Worm (Caenorhabditis elegans): ENCODE data around the gene C49G7.13.

The C49G7.13 gene

ce11 chrV:4043632-4044031 lies 7.7 kb downstream of the C49G7.13 start, which contains the start of gene phat-3:
Gene phat-3, plus strand, starts transcription at chrV:4043932.
- TF ChIP-seq lin-38 (GFP tag; IDR thresholded peaks at IDR 0.05) = no peak

- TF ChIP-seq php-3 (GFP tag; IDR thresholded peaks at IDR 0.05) (no peak), snpc-4 (tag; optimal IDR thresholded peaks at IDR 0.05) (no peak), dmd-9 (GFP tag; IDR thresholded peaks at IDR 0.05) (no peak), nhr-41 (GFP tag; IDR thresholded peaks at IDR 0.05) (no peak), ceh-20 (GFP tag; IDR thresholded peaks at IDR 0.05) (no peak), set-16 (GFP tag; IDR thresholded peaks at IDR 0.05) (no peak), nhr-77 (tag; optimal IDR thresholded peaks at IDR 0.05) (no peak), daf-12 (tag; optimal IDR thresholded peaks at IDR 0.05) (no peak), lin-29 (GFP tag; IDR thresholded peaks at IDR 0.05) (no peak), fos-1 (tag; optimal IDR thresholded peaks at IDR 0.05) (no peak), Y75B8A.6 (GFP tag; IDR thresholded peaks at IDR 0.05) (no peak), mdt-29 (GFP tag; IDR thresholded peaks at IDR 0.05) (no peak), rbr-2 (tag; optimal IDR thresholded peaks at IDR 0.05) (no peak)
Measured at ce11 chrV:4046122-4046521, 10.2 kb downstream of the C49G7.13 start, which contains the start of gene phat-7. Gene phat-7, plus strand, starts transcription at chrV:4046422.

- TF ChIP-seq zip-2 (tag; optimal IDR thresholded peaks at IDR 0.05) (no peak), nhr-25 (tag; optimal IDR thresholded peaks at IDR 0.05; ENCODE audit: borderline replicate concordance, insufficient read depth) (no peak), duxl-1 (tag; optimal IDR thresholded peaks at IDR 0.05; ENCODE audit: poor library complexity) (no peak), daf-19 (GFP tag; conservative IDR thresholded peaks at IDR 0.05) (no peak), unc-62 (GFP tag; optimal IDR thresholded peaks at IDR 0.05 in 1 of 2) (peak in 1 of 2 experiments; percentile 58), unc-62 (tag; optimal IDR thresholded peaks at IDR 0.05) (no peak)
Measured at ce11 chrV:4047541-4047940, 11.6 kb downstream of the C49G7.13 start, which contains the start of gene srh-169. Gene srh-169, plus strand, starts transcription at chrV:4047841.

- TF ChIP-seq cey-2 (tag; optimal IDR thresholded peaks at IDR 0.05; ENCODE audit: borderline replicate concordance, insufficient read depth) (no peak), tra-1 (GFP tag; IDR thresholded peaks at IDR 0.05) (no peak), mep-1 (tag; optimal IDR thresholded peaks at IDR 0.05) (no peak), daf-12 (tag; optimal IDR thresholded peaks at IDR 0.05) (no peak), dmd-8 (GFP tag; IDR thresholded peaks at IDR 0.05) (no peak), nhr-11 (tag; optimal IDR thresholded peaks at IDR 0.05) (no peak), Y48G9A.11 (GFP tag; IDR thresholded peaks at IDR 0.05) (no peak), dmd-6 (GFP tag; IDR thresholded peaks at IDR 0.05) (no peak), ceh-20 (GFP tag; IDR thresholded peaks at IDR 0.05) (no peak), spr-1 (tag; optimal IDR thresholded peaks at IDR 0.05) (no peak), nhr-25 (tag; optimal IDR thresholded peaks at IDR 0.05; ENCODE audit: borderline replicate concordance, insufficient read depth) (no peak), ZK546.5 (tag; optimal IDR thresholded peaks at IDR 0.05) (no peak), aly-2 (tag; optimal IDR thresholded peaks at IDR 0.05) (no peak), dmd-9 (GFP tag; IDR thresholded peaks at IDR 0.05) (no peak), lim-7 (GFP tag; IDR thresholded peaks at IDR 0.05) (no peak), ces-1 (GFP tag; optimal IDR thresholded peaks at IDR 0.05) (no peak), zfp-2 (tag; optimal IDR thresholded peaks at IDR 0.05) (no peak), F44E2.7 (GFP tag; IDR thresholded peaks at IDR 0.05) (no peak), pqm-1 (tag; optimal IDR thresholded peaks at IDR 0.05) (no peak)
Measured at ce11 chrV:4055025-4055424, 19.1 kb downstream of the C49G7.13 start, which contains the start of gene djr-1.2. Gene djr-1.2, minus strand, starts transcription at chrV:4055125.

ce11 chrV:4056203-4056602 lies 20.3 kb downstream of the C49G7.13 start:
- TF ChIP-seq ceh-32 (tag; optimal IDR thresholded peaks at IDR 0.05; ENCODE audit: poor library complexity) (no peak), Y75B8A.6 (GFP tag; IDR thresholded peaks at IDR 0.05) (no peak), unc-62 (GFP tag; optimal IDR thresholded peaks at IDR 0.05 in 1 of 2) (peak in 1 of 2 experiments; percentile 93), unc-62 (tag; optimal IDR thresholded peaks at IDR 0.05) (no peak)
